Worm (Caenorhabditis elegans) whole organism, young adult: ENCODE data around the gene maph-1.3.

ENCODE experiments used
- B0019.2 ChIP-seq: fragments of 200-800 bp; sonication (Bioruptor generic); conservative IDR thresholded peaks from 2 replicates; pipeline ENCODE4 v1.3.6; 2022; ENCODE audit warnings: missing genetic modification reagents, missing genetic modification characterization, missing compliant biosample characterization
- B0336.3 ChIP-seq: fragments of 200-800 bp; sonication (Bioruptor generic); IDR thresholded peaks from 2 replicates; pipeline ENCODE4 v1.3.6; 2022; ENCODE audit warnings: missing genetic modification characterization, missing compliant biosample characterization
- C17E4.6 ChIP-seq: fragments of 200-800 bp; sonication (Bioruptor generic); IDR thresholded peaks from 2 replicates; pipeline ENCODE4 v1.3.6; 2022; ENCODE audit warnings: missing genetic modification reagents, missing genetic modification characterization, missing compliant biosample characterization
- D2030.7 ChIP-seq: fragments of 200-800 bp; sonication (Bioruptor generic); IDR thresholded peaks from 2 replicates; pipeline ENCODE4 v1.3.6; 2022; ENCODE audit warnings: missing genetic modification reagents, missing genetic modification characterization, missing compliant biosample characterization
- F10E7.11 ChIP-seq: sonication (generic microtip); optimal IDR thresholded peaks from 2 replicates; lab custom pipeline; 2017; ENCODE audit warnings: mild to moderate bottlenecking, missing genetic modification characterization, moderate library complexity, missing compliant biosample characterization
- F22D6.2 ChIP-seq: sonication (generic microtip); optimal IDR thresholded peaks from 2 replicates; lab custom pipeline; 2016; ENCODE audit warnings: mild to moderate bottlenecking, missing genetic modification characterization, missing compliant biosample characterization
- F23B12.7 ChIP-seq: sonication (generic microtip); optimal IDR thresholded peaks from 2 replicates; lab custom pipeline; 2017; ENCODE audit warnings: missing genetic modification characterization, mild to moderate bottlenecking, missing compliant biosample characterization, antibody characterized with exemption, moderate library complexity; ENCODE audit not compliant: insufficient read depth
- F52B5.7 ChIP-seq: sonication (generic microtip); optimal IDR thresholded peaks from 2 replicates; lab custom pipeline; 2016; ENCODE audit warnings: mild to moderate bottlenecking, missing genetic modification characterization, missing compliant biosample characterization
- F57A8.1 ChIP-seq: fragments of 200-800 bp; sonication (Bioruptor generic); optimal IDR thresholded peaks from 2 replicates; lab custom pipeline; 2018; ENCODE audit warnings: mild to moderate bottlenecking, missing genetic modification characterization, moderate library complexity, missing compliant biosample characterization
- K11D2.4 ChIP-seq: fragments of 200-800 bp; sonication (Bioruptor generic); IDR thresholded peaks from 2 replicates; pipeline ENCODE4 v1.3.6; 2022; ENCODE audit warnings: missing genetic modification reagents, missing genetic modification characterization, missing compliant biosample characterization
- T07F8.4 ChIP-seq: sonication (generic microtip); optimal IDR thresholded peaks from 2 replicates; lab custom pipeline; 2016; ENCODE audit warnings: mild to moderate bottlenecking, missing genetic modification characterization, moderate library complexity, missing compliant biosample characterization
- T26A5.8 ChIP-seq: sonication (generic microtip); optimal IDR thresholded peaks from 2 replicates; lab custom pipeline; 2016; ENCODE audit warnings: missing genetic modification characterization, missing compliant biosample characterization
- Y53G8AR.9 ChIP-seq: fragments of 200-800 bp; sonication (Bioruptor generic); conservative IDR thresholded peaks from 2 replicates; pipeline ENCODE4 v1.3.6; 2022; ENCODE audit warnings: missing genetic modification reagents, missing genetic modification characterization, missing compliant biosample characterization
- Y56A3A.18 ChIP-seq: fragments of 200-800 bp; sonication (Bioruptor generic); IDR thresholded peaks from 2 replicates; pipeline ENCODE4 v1.3.6; 2022; ENCODE audit warnings: missing genetic modification reagents, missing genetic modification characterization, missing compliant biosample characterization
- ama-1 ChIP-seq, 3 experiments: fragments of 150-350 bp in 1 of 3; sonication (generic microtip) in 2 of 3; optimal IDR thresholded peaks; 2 replicates each; lab custom pipeline; 2014 to 2018; ENCODE audit warnings: missing biosample characterization in 2 of 3, missing genetic modification characterization in 2 of 3, missing genetic modification reagents in 2 of 3
- aptf-2 ChIP-seq: fragments of 200-800 bp; sonication (Bioruptor generic); conservative IDR thresholded peaks from 2 replicates; pipeline ENCODE4 v1.3.6; 2022; ENCODE audit warnings: missing genetic modification reagents, missing genetic modification characterization, missing compliant biosample characterization
- athp-1 ChIP-seq: sonication (generic microtip); optimal IDR thresholded peaks from 2 replicates; lab custom pipeline; 2017; ENCODE audit warnings: mild to moderate bottlenecking, missing genetic modification characterization, missing compliant biosample characterization
- attf-5 ChIP-seq: fragments of 200-800 bp; sonication (Bioruptor generic); optimal IDR thresholded peaks from 2 replicates; lab custom pipeline; 2018; ENCODE audit warnings: mild to moderate bottlenecking, missing genetic modification characterization, missing compliant biosample characterization
- attf-6 ChIP-seq: fragments of 200-800 bp; sonication (Bioruptor generic); IDR thresholded peaks from 2 replicates; pipeline ENCODE4 v1.3.6; 2022; ENCODE audit warnings: missing genetic modification reagents, missing genetic modification characterization, missing compliant biosample characterization
- ccch-3 ChIP-seq: fragments of 200-800 bp; sonication (Bioruptor generic); optimal IDR thresholded peaks from 2 replicates; lab custom pipeline; 2018; ENCODE audit warnings: mild to moderate bottlenecking, missing genetic modification characterization, missing compliant biosample characterization
- ceh-27 ChIP-seq: fragments of 200-800 bp; sonication (Bioruptor generic); optimal IDR thresholded peaks from 2 replicates; lab custom pipeline; 2018; ENCODE audit warnings: mild to moderate bottlenecking, missing genetic modification characterization, moderate library complexity, missing compliant biosample characterization
- chd-7 ChIP-seq: sonication (generic microtip); optimal IDR thresholded peaks from 2 replicates; lab custom pipeline; 2016; ENCODE audit warnings: mild to moderate bottlenecking, missing genetic modification characterization, moderate library complexity, missing compliant biosample characterization
- efl-1 ChIP-seq: fragments of 150-350 bp; optimal IDR thresholded peaks from 2 replicates; lab custom pipeline; 2014; ENCODE audit warnings: missing biosample characterization, missing genetic modification reagents, missing genetic modification characterization
- egl-44 ChIP-seq: fragments of 200-800 bp; sonication (Bioruptor generic); IDR thresholded peaks from 2 replicates; pipeline ENCODE4 v1.3.6; 2022; ENCODE audit warnings: missing genetic modification reagents, missing genetic modification characterization, missing compliant biosample characterization
- ekl-4 ChIP-seq: fragments of 200-800 bp; sonication (Bioruptor generic); IDR thresholded peaks from 2 replicates; pipeline ENCODE4 v1.3.6; 2022; ENCODE audit warnings: missing genetic modification reagents, missing genetic modification characterization, missing compliant biosample characterization
- gei-17 ChIP-seq: fragments of 200-800 bp; sonication (Bioruptor generic); optimal IDR thresholded peaks from 2 replicates; lab custom pipeline; 2018; ENCODE audit warnings: mild to moderate bottlenecking, missing genetic modification characterization, missing compliant biosample characterization
- him-1 ChIP-seq: sonication (generic microtip); optimal IDR thresholded peaks from 2 replicates; lab custom pipeline; 2016; ENCODE audit warnings: missing genotype, missing genetic modification reagents, missing genetic modification characterization, missing compliant biosample characterization
- hlh-26 ChIP-seq: fragments of 200-800 bp; sonication (Bioruptor generic); conservative IDR thresholded peaks from 2 replicates; pipeline ENCODE4 v1.3.6; 2022; ENCODE audit warnings: missing genetic modification reagents, missing genetic modification characterization, missing compliant biosample characterization
- hsf-1 ChIP-seq: fragments of 200-800 bp; sonication (Bioruptor generic); IDR thresholded peaks from 2 replicates; pipeline ENCODE4 v1.3.6; 2022; ENCODE audit warnings: missing genetic modification reagents, missing genetic modification characterization, missing compliant biosample characterization
- lag-1 ChIP-seq: fragments of 200-800 bp; sonication (Bioruptor generic); IDR thresholded peaks from 2 replicates; pipeline ENCODE4 v1.3.6; 2022; ENCODE audit warnings: missing genetic modification reagents, missing genetic modification characterization, missing compliant biosample characterization
- let-607 ChIP-seq, 2 experiments: fragments of 200-800 bp in 1 of 2; sonication (Bioruptor generic) in 1 of 2; sonication (generic microtip) in 1 of 2; optimal IDR thresholded peaks; 2 replicates each; lab custom pipeline; 2016 to 2018; ENCODE audit warnings: mild to moderate bottlenecking in 2 of 2, missing compliant biosample characterization in 2 of 2, missing genetic modification characterization in 2 of 2, moderate library complexity in 2 of 2, missing genotype in 1 of 2
- lir-1 ChIP-seq: fragments of 200-800 bp; sonication (Bioruptor generic); conservative IDR thresholded peaks from 2 replicates; pipeline ENCODE4 v1.3.6; 2022; ENCODE audit warnings: missing genetic modification reagents, missing genetic modification characterization, missing compliant biosample characterization
- madf-3 ChIP-seq: fragments of 200-800 bp; sonication (Bioruptor generic); IDR thresholded peaks from 2 replicates; pipeline ENCODE4 v1.3.6; 2022; ENCODE audit warnings: missing genetic modification reagents, missing genetic modification characterization, missing compliant biosample characterization
- madf-6 ChIP-seq: fragments of 200-800 bp; sonication (Bioruptor generic); IDR thresholded peaks from 2 replicates; pipeline ENCODE4 v1.3.6; 2022; ENCODE audit warnings: missing genetic modification reagents, missing genetic modification characterization, missing compliant biosample characterization
- madf-8 ChIP-seq: fragments of 200-800 bp; sonication (Bioruptor generic); conservative IDR thresholded peaks from 2 replicates; pipeline ENCODE4 v1.3.6; 2022; ENCODE audit warnings: missing genetic modification reagents, missing genetic modification characterization, missing compliant biosample characterization
- mes-4 ChIP-seq: sonication (generic microtip); optimal IDR thresholded peaks from 2 replicates; lab custom pipeline; 2016; ENCODE audit warnings: missing genotype, missing genetic modification characterization, missing compliant biosample characterization
- nfyb-1 ChIP-seq: fragments of 200-800 bp; sonication (Bioruptor generic); IDR thresholded peaks from 2 replicates; pipeline ENCODE4 v1.3.6; 2022; ENCODE audit warnings: missing genetic modification reagents, missing genetic modification characterization, missing compliant biosample characterization
- nhr-80 ChIP-seq: sonication (generic microtip); optimal IDR thresholded peaks from 2 replicates; lab custom pipeline; 2016; ENCODE audit warnings: missing genetic modification characterization, missing compliant biosample characterization
- nhr-90 ChIP-seq: sonication (generic microtip); optimal IDR thresholded peaks from 2 replicates; lab custom pipeline; 2016; ENCODE audit warnings: missing genotype, mild to moderate bottlenecking, missing genetic modification characterization, missing compliant biosample characterization
- repo-1 ChIP-seq: sonication (generic microtip); optimal IDR thresholded peaks from 2 replicates; lab custom pipeline; 2017; ENCODE audit warnings: mild to moderate bottlenecking, missing genetic modification characterization, missing compliant biosample characterization
- sdz-38 ChIP-seq: sonication (generic microtip); optimal IDR thresholded peaks from 2 replicates; lab custom pipeline; 2016; ENCODE audit warnings: missing genotype, missing genetic modification characterization, missing compliant biosample characterization
- snpc-3.4 ChIP-seq: sonication (generic microtip); optimal IDR thresholded peaks from 2 replicates; lab custom pipeline; 2017; ENCODE audit warnings: missing genetic modification characterization, mild to moderate bottlenecking, missing compliant biosample characterization, antibody characterized with exemption, moderate library complexity, missing genotype, missing genetic modification reagents
- snpc-4 ChIP-seq, 5 experiments: fragments of 150-350 bp in 1 of 5; sonication (generic microtip) in 4 of 5; optimal IDR thresholded peaks; 2 replicates each; lab custom pipeline; 2014 to 2018; ENCODE audit warnings: missing genetic modification characterization in 5 of 5, missing biosample characterization in 3 of 5, antibody characterized with exemption in 2 of 5, mild to moderate bottlenecking in 2 of 5, missing compliant biosample characterization in 2 of 5, missing genotype in 2 of 5, moderate library complexity in 2 of 5, missing genetic modification reagents in 1 of 5
- unc-62 ChIP-seq: fragments of 150-350 bp; optimal IDR thresholded peaks from 2 replicates; lab custom pipeline; 2014; ENCODE audit warnings: missing biosample characterization, missing genetic modification reagents, missing genetic modification characterization
- zim-3 ChIP-seq: sonication (generic microtip); optimal IDR thresholded peaks from 2 replicates; lab custom pipeline; 2017; ENCODE audit warnings: mild to moderate bottlenecking, missing genetic modification characterization, moderate library complexity, missing compliant biosample characterization
- ztf-22 ChIP-seq: fragments of 200-800 bp; sonication (Bioruptor generic); optimal IDR thresholded peaks from 2 replicates; lab custom pipeline; 2018; ENCODE audit warnings: mild to moderate bottlenecking, missing genetic modification characterization, moderate library complexity, missing compliant biosample characterization
- ztf-6 ChIP-seq: fragments of 200-800 bp; sonication (Bioruptor generic); IDR thresholded peaks from 2 replicates; pipeline ENCODE4 v1.3.6; 2022; ENCODE audit warnings: missing genetic modification reagents, missing genetic modification characterization, missing compliant biosample characterization

maph-1.3 gene

ce11 chrIII:3801379-3801894 is 43.3 kb upstream of the maph-1.3 start (continued):
- TF ChIP-seq chd-7 (tag; lab: Kevin White, UChicago) (peak; percentile 90), nhr-90 (peak; percentile 30), attf-5 (GFP tag; lab: Kevin White, UChicago) (peak; percentile 89), ztf-6 (GFP tag; lab: Robert Waterston, UW) (no peak), T07F8.4 (tag; lab: Kevin White, UChicago) (peak; percentile 76), attf-6 (GFP tag; lab: Robert Waterston, UW) (no peak), aptf-2 (no peak), B0019.2 (GFP tag; lab: Robert Waterston, UW) (no peak), F22D6.2 (tag; lab: Kevin White, UChicago) (peak; percentile 71), lir-1 (GFP tag; lab: Robert Waterston, UW) (no peak; the same call in 1 of the 2 replicates), mes-4 (tag; lab: Kevin White, UChicago) (no peak), athp-1 (tag; lab: Kevin White, UChicago) (peak; percentile 82), snpc-3.4 (tag; lab: Kevin White, UChicago) (no peak), efl-1 (GFP tag; lab: Kevin White, UChicago) (no peak), hlh-26 (GFP tag; lab: Robert Waterston, UW) (no peak), snpc-4 (GFP tag; optimal IDR thresholded peaks at IDR 0.05; lab: Kevin White, UChicago) (peak; percentile 25), snpc-4 (tag; optimal IDR thresholded peaks at IDR 0.05; lab: Kevin White, UChicago) (peak in 3 of 4 experiments; percentile 49 to 78 (median 64)), madf-8 (GFP tag; lab: Robert Waterston, UW) (no peak), F23B12.7 (tag; lab: Kevin White, UChicago) (no peak), ceh-27 (peak; percentile 93), him-1 (tag; lab: Kevin White, UChicago) (no peak), madf-3 (GFP tag; lab: Robert Waterston, UW) (no peak), nhr-80 (tag; lab: Kevin White, UChicago) (peak; percentile 72), egl-44 (GFP tag; lab: Robert Waterston, UW) (peak; percentile 56; the same call in 1 of the 2 replicates), Y53G8AR.9 (GFP tag; lab: Robert Waterston, UW) (peak; percentile 62), hsf-1 (GFP tag; lab: Robert Waterston, UW) (peak; percentile 85), gei-17 (GFP tag; lab: Kevin White, UChicago) (peak; percentile 72), repo-1 (tag; lab: Kevin White, UChicago) (peak; percentile 69), K11D2.4 (GFP tag; lab: Robert Waterston, UW) (peak; percentile 89), lag-1 (no peak), ccch-3 (GFP tag; lab: Kevin White, UChicago) (no peak), Y56A3A.18 (0 out of 2 replicates have a peak, but pooled peaks have one; percentile 61), nfyb-1 (GFP tag; lab: Robert Waterston, UW) (peak; percentile 92), unc-62 (GFP tag; lab: Kevin White, UChicago) (peak; percentile 83), F52B5.7 (tag; lab: Kevin White, UChicago) (peak; percentile 7), F57A8.1 (GFP tag; lab: Kevin White, UChicago) (no peak), zim-3 (tag; lab: Kevin White, UChicago) (no peak), B0336.3 (GFP tag; lab: Robert Waterston, UW) (peak; percentile 90), C17E4.6 (GFP tag; lab: Robert Waterston, UW) (0 out of 2 replicates have a peak, but pooled peaks have one; percentile 56), sdz-38 (tag; lab: Kevin White, UChicago) (no peak), F10E7.11 (peak; percentile 43), madf-6 (GFP tag; lab: Robert Waterston, UW) (peak; percentile 42; the same call in 1 of the 2 replicates), D2030.7 (no peak), ekl-4 (GFP tag; lab: Robert Waterston, UW) (peak; percentile 91), let-607 (tag; optimal IDR thresholded peaks at IDR 0.05; lab: Kevin White, UChicago) (peak in 1 of 2 experiments; percentile 83), T26A5.8 (tag; lab: Kevin White, UChicago) (no peak), ama-1 (optimal IDR thresholded peaks at IDR 0.05; lab: Kevin White, UChicago) (peak; percentile 73), ama-1 (GFP tag; optimal IDR thresholded peaks at IDR 0.05; lab: Kevin White, UChicago) (no peak), ztf-22 (GFP tag; lab: Kevin White, UChicago) (peak; percentile 54)
